Worm (Caenorhabditis elegans) whole organism, L1 larva: ENCODE measurements around the gene F26D11.1.

ENCODE experiments used
- ama-1 ChIP-seq: fragments of 150-350 bp; optimal IDR thresholded peaks from 2 replicates; lab custom pipeline; 2014
- egl-27 ChIP-seq, 2 experiments: fragments of 150-350 bp in 1 of 2; sonication (generic microtip); optimal IDR thresholded peaks; 3 replicates each; lab custom pipeline; 2017 to 2018; ENCODE audit warnings: missing biosample characterization in 2 of 2, missing genetic modification characterization in 2 of 2, missing genetic modification reagents in 2 of 2
- hlh-4 ChIP-seq: sonication (generic microtip); optimal IDR thresholded peaks from 2 replicates; lab custom pipeline; 2016; ENCODE audit warnings: mild to moderate bottlenecking, missing genetic modification characterization, missing compliant biosample characterization
- irx-1 ChIP-seq: sonication (generic microtip); optimal IDR thresholded peaks from 2 replicates; lab custom pipeline; 2016; ENCODE audit warnings: missing genetic modification characterization, missing compliant biosample characterization
- jun-1 ChIP-seq: fragments of 150-350 bp; optimal IDR thresholded peaks from 2 replicates; lab custom pipeline; 2014; ENCODE audit warnings: missing biosample characterization, missing genetic modification reagents, missing genetic modification characterization
- lin-35 ChIP-seq, 2 experiments: fragments of 150-350 bp; optimal IDR thresholded peaks; 2 replicates each; lab custom pipeline; 2014; ENCODE audit warnings: missing biosample characterization in 2 of 2, missing genetic modification characterization in 2 of 2, missing genetic modification reagents in 2 of 2
- lir-3 ChIP-seq: sonication (generic microtip); optimal IDR thresholded peaks from 2 replicates; lab custom pipeline; 2016; ENCODE audit warnings: mild to moderate bottlenecking, missing genetic modification characterization, moderate library complexity, missing compliant biosample characterization; ENCODE audit not compliant: poor library complexity
- mef-2 ChIP-seq: fragments of 150-350 bp; optimal IDR thresholded peaks from 2 replicates; lab custom pipeline; 2014; ENCODE audit warnings: missing biosample characterization, missing genetic modification characterization
- nhr-28 ChIP-seq: fragments of 150-350 bp; optimal IDR thresholded peaks from 2 replicates; lab custom pipeline; 2014; ENCODE audit warnings: missing biosample characterization, missing genetic modification characterization
- nhr-71 ChIP-seq: sonication (generic microtip); optimal IDR thresholded peaks from 2 replicates; lab custom pipeline; 2016; ENCODE audit warnings: mild to moderate bottlenecking, missing genetic modification characterization, moderate library complexity, missing compliant biosample characterization
- pqm-1 ChIP-seq: sonication (generic microtip); optimal IDR thresholded peaks from 3 replicates; lab custom pipeline; 2017; ENCODE audit warnings: missing biosample characterization, missing genetic modification characterization
- skn-1 ChIP-seq: fragments of 150-350 bp; optimal IDR thresholded peaks from 2 replicates; lab custom pipeline; 2014; ENCODE audit warnings: missing biosample characterization, missing genetic modification characterization
- sox-4 ChIP-seq: sonication (generic microtip); optimal IDR thresholded peaks from 2 replicates; lab custom pipeline; 2016; ENCODE audit warnings: missing genetic modification characterization, missing compliant biosample characterization
- vab-15 ChIP-seq: sonication (generic microtip); optimal IDR thresholded peaks from 2 replicates; lab custom pipeline; 2017; ENCODE audit warnings: missing genotype, mild to moderate bottlenecking, missing genetic modification characterization, missing compliant biosample characterization

- TF ChIP-seq jun-1 (tag; lab: Kevin White, UChicago) (no peak), nhr-71 (no peak), lin-35 (GFP tag; optimal IDR thresholded peaks at IDR 0.05; lab: Kevin White, UChicago) (no peak), vab-15 (no peak), hlh-4 (tag; lab: Kevin White, UChicago) (no peak), lir-3 (tag; lab: Kevin White, UChicago) (no peak), sox-4 (tag; lab: Kevin White, UChicago) (no peak), skn-1 (tag; lab: Kevin White, UChicago) (no peak), nhr-28 (tag; lab: Kevin White, UChicago) (no peak), irx-1 (tag; lab: Kevin White, UChicago) (no peak), pqm-1 (no peak), mef-2 (tag; lab: Kevin White, UChicago) (no peak), ama-1 (lab: Kevin White, UChicago) (no peak), egl-27 (tag; optimal IDR thresholded peaks at IDR 0.05; lab: Kevin White, UChicago) (no peak)
These were observed 22.5 kb upstream of the F26D11.1 start, which contains the start of the genes clec-217 and F26D11.2 for ce11 chrV:7958740-7959320.
